Worm (Caenorhabditis elegans) whole organism, dauer: ENCODE results near the gene fbxb-104.
"Not testable (repeated sequence)": the region's sequence is repeated elsewhere in the genome, so short reads cannot be mapped to it uniquely, and the experiment has no call there.

Source experiments
- unc-62 ChIP-seq: sonication (generic microtip); optimal IDR thresholded peaks from 2 replicates; lab custom pipeline; 2017; ENCODE audit warnings: missing biosample characterization, missing genetic modification reagents, missing genetic modification characterization

The fbxb-104 gene

DNA sequence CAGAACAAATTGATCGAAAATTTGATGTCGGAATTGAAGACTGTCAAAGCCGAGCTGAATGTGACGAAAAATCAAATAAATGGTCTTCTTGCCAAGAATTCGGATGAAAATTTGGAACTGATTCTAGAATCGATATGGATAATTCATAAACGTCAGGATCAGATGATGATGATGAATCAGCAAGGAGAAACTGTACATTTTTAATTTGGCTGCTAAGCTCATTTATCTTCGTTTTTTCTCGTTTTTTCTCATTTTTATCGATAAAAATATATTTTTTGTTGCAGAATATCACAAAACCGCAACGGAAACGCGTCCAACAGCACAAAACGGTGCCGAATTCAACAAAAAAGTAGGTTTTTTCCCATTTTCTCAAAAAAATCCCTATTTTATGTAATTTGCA lies 27.6 kb downstream of the fbxb-104 start, which contains the start of gene C16C8.14:
TSS of gene C16C8.14 (plus strand) at position 301 of the 400 bp plus-strand sequence.
- TF ChIP-seq unc-62 (GFP tag; lab: Kevin White, UChicago), result not testable (repeated sequence)

DNA sequence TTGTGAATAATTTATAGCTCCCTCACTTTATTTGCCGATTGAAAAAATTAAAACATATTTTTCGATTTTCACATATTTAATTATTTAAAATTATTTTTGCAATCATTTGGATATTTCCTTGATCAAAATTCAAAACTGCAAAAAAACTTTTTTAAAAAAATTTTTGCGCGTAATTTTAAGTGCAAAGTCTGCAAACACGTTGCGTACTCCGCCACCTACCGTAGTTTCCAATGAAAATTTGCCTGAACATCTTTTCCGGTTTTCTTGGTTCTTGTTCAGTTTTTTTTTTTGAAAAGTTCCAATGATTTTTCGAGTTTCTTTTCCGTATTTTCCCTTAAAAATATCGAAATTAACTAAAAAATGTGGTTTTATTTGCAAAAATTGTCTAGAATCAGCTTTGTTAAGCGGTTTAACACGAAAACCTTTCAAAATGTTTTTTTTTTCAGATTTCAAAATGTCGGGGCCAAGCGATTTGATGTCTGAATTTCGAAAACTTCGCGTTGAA lies 28.2 kb downstream of the fbxb-104 start, which contains the start of gene C16C8.25:
TSS of gene C16C8.25 (plus strand) at position 455 of the 505 bp plus-strand sequence.
- no peak for TF ChIP-seq unc-62 (GFP tag; lab: Kevin White, UChicago)

DNA sequence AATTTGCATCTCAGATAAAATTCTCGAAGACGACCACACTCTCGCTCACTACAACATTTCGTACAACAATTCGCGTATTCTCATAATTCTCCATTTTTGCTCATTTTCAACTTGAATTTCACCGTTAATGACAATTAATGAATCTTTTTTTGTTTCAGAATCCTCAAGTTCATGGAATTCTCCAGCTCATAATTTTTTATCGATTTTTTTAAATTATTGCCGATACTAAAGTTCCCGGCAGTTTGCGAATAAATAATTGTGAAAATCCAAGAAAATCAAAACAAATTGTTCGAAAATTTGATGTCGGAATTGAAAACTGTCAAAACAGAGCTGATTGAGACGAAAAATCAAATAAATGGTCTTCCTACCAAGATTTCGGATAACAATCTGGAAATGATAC lies 29.2 kb downstream of the fbxb-104 start, which contains the start of gene C16C8.21:
TSS of gene C16C8.21 (plus strand) at position 301 of the 400 bp plus-strand sequence.
- TF ChIP-seq unc-62 (GFP tag; lab: Kevin White, UChicago), result no peak

DNA sequence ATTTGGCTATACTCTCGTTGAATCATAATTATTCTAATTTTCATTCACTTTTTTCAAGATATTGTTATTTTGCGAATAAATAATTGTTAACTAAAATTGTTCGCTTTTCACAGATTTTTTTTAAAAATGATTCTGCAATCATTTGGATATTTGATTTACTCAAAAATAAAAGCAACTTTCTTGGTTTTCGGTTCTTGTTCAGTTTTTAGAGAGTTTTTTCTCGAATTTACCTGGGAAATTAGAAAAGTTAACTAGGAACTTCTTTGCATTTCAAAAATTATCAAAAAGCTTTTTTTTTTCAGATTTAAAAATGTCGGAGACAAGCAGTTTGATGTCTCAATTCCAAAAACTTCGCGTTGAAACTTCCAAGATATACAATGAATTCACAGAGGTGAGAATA lies 30.4 kb downstream of the fbxb-104 start, which contains the start of the genes C16C8.20 and gldi-6:
TSS of gene C16C8.20 (plus strand) at position 301 of the 400 bp plus-strand sequence.
TSS of gene gldi-6 (plus strand) at position 301 of the 400 bp plus-strand sequence.
- no peak for TF ChIP-seq unc-62 (GFP tag; lab: Kevin White, UChicago)

DNA sequence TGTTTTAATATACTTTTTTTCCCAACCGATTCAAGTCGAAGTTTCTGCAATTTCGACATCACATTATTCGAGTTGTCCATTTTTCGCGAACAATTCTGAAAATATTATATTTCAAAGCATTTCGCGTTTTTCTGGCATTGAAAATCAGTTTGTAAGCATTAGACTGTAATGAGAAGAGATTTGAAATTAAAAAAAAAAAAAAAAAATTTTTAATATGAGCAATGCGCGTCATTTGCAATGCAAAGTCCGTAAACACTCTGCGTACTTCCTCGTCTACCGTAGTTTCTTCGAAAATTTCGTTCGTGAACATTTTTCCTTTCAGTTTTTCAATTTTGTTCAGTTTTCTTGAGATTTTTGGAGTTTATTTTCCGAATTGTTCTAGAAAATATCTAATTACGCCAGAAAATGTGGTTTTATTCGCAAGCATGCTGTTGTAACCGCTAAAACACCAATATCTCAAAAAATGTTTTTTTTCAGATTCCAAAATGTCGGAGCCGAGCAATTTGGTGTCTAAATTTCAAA lies 31.7 kb downstream of the fbxb-104 start, which contains the start of the genes C16C8.5 and C16C8.16:
TSS of gene C16C8.5 (minus strand) at position 101 of the 522 bp plus-strand sequence.
TSS of gene C16C8.16 (plus strand) at position 472 of the 522 bp plus-strand sequence.
- TF ChIP-seq unc-62 (GFP tag; lab: Kevin White, UChicago), result no peak

DNA sequence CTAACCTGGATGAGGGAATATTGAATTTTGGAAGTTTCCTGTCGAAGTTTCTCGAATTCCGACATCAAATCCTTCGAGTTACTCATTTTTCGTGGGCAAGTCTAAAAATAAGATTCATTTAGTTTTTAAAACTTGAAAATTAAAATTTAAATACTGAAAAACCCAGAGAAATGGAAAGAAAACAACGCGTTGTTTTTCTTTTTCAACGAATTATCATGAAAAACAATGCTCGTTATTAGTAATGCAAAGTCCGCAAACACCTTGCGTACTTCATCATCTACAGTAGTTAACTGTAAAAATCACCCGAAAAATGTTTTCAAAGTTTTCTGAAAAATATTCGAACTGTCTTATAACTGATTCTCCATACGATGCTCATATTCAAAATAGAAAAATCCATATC lies 32.8 kb downstream of the fbxb-104 start, which contains the start of gene C16C8.4:
TSS of gene C16C8.4 (minus strand) at position 101 of the 400 bp plus-strand sequence.
- TF ChIP-seq unc-62 (GFP tag; lab: Kevin White, UChicago), result no peak

DNA sequence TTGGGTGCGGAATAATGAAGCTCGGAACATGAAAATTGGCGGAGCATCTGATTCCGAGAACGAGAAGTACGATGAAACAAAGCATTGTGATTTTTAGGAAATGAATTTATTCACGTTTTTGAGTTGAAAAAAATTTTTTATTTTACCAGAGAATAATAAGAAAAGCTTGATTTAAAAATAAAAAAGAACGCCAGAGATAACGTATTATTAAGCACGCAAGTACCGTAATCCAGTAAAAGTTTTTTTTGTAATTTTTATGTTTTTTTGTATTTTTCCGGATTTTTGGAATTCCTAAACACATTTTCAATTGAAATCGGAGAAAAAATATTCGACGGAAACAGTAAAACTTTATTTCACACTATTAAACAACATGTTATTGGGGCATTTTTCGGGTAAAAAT lies 33.9 kb downstream of the fbxb-104 start, which contains the start of gene C16C8.22:
TSS of gene C16C8.22 (minus strand) at position 101 of the 400 bp plus-strand sequence.
- no peak for TF ChIP-seq unc-62 (GFP tag; lab: Kevin White, UChicago)

DNA sequence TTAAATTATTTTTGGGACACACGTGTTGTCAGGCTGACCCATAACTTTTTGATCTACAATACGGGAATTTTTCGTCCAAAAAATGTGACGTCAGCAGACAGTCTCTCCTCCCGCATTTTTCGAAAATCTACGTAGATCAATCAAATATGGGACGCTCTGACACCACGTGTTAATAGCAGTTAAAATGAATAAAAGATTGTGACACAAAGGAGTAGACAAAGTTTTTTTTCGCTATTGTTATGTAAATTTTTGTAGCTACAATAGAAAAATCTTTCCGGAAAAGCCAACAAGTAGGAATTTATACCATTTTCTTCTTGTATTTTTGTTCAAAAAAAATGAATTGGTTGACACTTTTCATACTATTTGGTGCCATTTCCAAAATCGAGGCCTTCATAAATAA lies 35.7 kb downstream of the fbxb-104 start, which contains the start of gene C16C8.27:
TSS of gene C16C8.27 (plus strand) at position 301 of the 400 bp plus-strand sequence.
- TF ChIP-seq unc-62 (GFP tag; lab: Kevin White, UChicago), result no peak

DNA sequence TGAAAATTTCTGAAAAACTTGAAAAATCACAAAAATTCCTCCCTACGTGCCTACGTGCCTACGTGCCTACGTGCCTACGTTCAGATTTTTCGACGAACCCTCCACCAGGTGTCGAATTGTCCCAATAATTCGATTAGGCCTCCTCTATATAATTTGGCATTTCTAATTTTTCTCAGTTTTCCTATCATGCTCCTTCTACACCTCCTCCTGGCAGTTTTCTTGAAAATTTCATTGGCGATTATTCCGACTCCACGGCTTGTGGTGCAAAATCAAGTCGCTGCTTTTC lies 36.5 kb downstream of the fbxb-104 start, which contains the start of gene C16C8.17:
TSS of gene C16C8.17 (plus strand) at position 187 of the 286 bp plus-strand sequence.
- TF ChIP-seq unc-62 (GFP tag; lab: Kevin White, UChicago), result no peak

DNA sequence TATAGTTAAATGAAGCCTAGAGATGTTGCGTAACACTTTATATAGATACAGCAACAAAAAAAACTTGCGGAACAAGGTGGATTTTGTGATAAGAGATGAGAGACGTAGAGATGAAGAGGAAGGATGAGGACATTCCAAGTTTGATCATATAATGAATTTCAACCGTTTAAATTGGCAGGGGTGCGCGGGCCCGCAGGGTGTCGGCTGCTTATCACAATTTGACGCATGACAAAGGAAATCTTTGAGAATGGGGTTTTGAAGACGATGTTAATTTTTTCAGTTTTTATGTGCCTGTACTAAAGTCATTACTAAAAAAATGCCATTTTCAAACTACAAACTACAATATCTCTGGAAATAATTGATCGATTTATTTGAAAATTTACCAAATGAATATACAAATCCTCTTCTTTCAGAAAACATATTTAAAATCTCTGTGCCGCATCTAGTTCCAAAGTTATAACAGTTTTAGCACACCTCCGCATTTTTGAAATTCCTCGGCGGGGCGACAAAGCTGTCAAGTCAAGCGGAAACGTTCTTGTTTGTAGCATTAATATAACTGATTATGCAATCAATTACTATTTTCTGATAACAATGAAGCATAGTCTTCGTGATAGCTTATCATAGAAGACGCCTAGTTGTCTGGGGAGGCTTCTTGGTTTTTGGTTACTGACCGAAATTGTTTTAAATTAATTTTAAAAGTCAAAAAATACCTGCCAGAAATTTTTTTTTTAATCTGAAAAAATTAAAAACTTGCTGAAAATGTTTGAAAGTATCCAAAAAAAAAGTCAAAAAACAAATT lies 37.0 kb downstream of the fbxb-104 start:
- TF ChIP-seq unc-62 (GFP tag; lab: Kevin White, UChicago), result no peak

DNA sequence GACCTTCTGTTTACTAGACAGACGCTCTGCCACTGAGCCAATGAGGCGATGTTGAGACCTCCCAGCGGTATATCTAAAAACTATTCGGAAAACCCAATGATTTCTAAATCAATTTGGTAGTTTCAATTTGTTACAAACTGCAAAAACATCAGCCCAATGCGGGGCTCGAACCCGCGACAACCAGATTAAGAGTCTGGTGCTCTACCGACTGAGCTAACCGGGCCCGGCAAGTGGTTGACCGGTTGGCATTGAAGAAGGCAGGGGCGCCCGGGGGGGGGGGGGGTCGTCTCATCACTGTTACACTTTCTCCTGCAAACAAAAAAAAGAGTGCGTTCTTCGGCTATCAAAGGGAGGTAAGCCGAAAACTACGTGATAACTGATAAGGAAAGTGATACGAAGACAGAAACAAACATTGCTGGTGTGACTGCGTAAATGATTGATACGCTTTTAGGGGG lies 37.8 kb downstream of the fbxb-104 start:
- no peak for TF ChIP-seq unc-62 (GFP tag; lab: Kevin White, UChicago)

DNA sequence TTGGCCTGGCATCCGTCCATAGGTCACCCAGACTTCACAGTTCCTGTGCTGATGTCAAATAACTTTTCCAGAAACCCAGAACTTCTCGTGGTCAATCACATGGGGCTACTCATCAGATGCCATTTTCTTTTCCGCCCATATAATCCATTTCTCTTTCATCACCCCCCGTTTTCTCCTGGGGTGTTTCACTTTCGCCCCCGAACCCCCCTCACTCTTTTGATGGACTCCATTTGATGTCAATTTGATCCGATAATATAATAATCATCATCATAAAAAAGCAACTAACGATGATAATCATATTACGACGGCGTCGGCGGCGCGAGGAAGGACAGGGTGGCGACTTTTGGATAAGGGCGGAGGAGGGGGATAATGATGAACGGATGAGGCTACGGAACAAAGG lies 38.8 kb downstream of the fbxb-104 start:
- TF ChIP-seq unc-62 (GFP tag; lab: Kevin White, UChicago), result no peak

DNA sequence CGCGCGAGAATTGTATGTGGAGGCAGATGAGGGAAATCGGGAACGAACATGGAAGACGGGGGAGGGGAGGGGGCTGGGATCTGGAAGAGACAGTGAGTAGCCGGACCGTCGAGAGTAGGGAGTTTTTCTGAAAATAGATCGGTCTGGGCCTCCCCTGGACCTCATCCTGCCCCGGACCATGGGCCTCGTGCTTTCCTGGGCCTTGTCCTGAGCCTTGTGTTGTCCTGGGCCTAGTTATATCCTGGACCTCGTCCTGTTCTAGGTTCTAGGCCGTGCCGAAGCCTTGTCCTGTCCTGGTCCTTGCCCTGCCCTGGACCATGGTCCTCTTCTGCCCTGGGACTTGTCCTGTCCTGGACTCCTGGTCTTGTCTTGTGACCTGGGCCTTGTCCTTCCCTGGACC lies 39.7 kb downstream of the fbxb-104 start:
- TF ChIP-seq unc-62 (GFP tag; lab: Kevin White, UChicago), result no peak

DNA sequence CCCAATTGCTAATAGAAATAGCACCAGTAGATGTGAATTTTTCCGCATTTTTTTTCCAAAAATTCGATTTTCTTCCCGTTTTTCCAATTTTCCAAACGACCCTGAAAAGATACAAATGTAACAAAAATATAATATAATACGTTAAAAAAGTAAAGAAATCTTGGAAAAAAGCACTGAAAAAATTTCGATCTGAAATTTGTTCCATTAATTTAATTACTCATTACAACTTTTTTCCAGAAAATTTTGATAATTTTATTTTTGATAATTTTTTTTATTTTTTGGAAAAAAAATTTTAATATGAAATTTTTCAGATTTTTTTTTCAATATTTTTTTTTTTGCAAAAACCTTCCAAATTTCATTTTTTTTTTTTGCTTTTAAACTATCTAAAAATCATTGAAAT lies 40.7 kb downstream of the fbxb-104 start, which contains the start of gene skpo-2:
TSS of gene skpo-2 (minus strand) at position 101 of the 400 bp plus-strand sequence.
- TF ChIP-seq unc-62 (GFP tag; lab: Kevin White, UChicago), result no peak

DNA sequence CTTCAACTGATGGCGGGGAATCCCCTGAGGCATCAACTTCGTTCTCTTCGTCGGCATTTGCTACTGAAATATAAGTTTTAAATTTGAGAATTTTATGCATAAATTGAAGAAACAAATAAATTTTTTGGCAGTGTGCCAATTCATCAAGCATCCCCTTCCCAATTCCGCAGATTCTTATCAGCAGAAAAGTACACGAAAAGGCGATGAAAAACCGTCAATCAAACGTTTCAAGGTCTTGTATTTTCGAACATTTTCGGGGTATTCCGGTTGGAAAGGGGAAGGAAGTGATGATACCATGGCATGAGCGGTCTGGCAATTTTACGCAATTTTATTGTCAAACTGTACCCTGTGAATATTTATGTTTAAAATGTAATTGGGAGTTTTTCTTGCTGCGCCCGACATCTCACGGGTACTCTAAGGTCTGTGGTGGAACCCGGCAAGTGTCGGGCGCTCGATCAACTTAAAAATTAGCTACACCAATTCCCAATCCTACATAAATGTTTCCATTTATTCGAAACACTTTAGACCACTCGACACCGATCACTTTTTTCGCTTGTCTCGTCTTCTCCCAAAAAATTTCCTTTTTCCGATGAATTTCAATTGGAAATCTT lies 42.1 kb downstream of the fbxb-104 start:
- TF ChIP-seq unc-62 (GFP tag; lab: Kevin White, UChicago), result no peak
